Fruit fly (Drosophila melanogaster) whole organism, pupa: ENCODE data around the gene Ugt37C2.

ENCODE experiments used
- CG10348 ChIP-seq: fragments of 200-800 bp; sonication (Bioruptor generic); IDR thresholded peaks from 2 replicates; pipeline ENCODE4 v1.3.6; 2022; ENCODE audit warnings: missing biosample characterization, missing genetic modification characterization
- CG15710 ChIP-seq: fragments of 200-800 bp; sonication (Bioruptor generic); optimal IDR thresholded peaks from 2 replicates; lab custom pipeline; 2018; ENCODE audit warnings: missing biosample characterization, mild to moderate bottlenecking, missing genetic modification characterization, moderate library complexity
- CG32121 ChIP-seq: fragments of 200-800 bp; sonication (Bioruptor generic); IDR thresholded peaks from 2 replicates; pipeline ENCODE4 v1.3.6; 2022; ENCODE audit warnings: missing biosample characterization, missing genetic modification characterization
- CG34367 ChIP-seq: fragments of 200-800 bp; sonication (Bioruptor generic); optimal IDR thresholded peaks from 2 replicates; lab custom pipeline; 2018; ENCODE audit warnings: missing biosample characterization, mild to moderate bottlenecking, missing genetic modification characterization
- CG4496 ChIP-seq: fragments of 200-800 bp; sonication (Bioruptor generic); IDR thresholded peaks from 3 replicates; pipeline ENCODE4 v1.3.6; 2022; ENCODE audit warnings: missing biosample characterization, missing genetic modification characterization
- CG8159 ChIP-seq: fragments of 200-800 bp; sonication (Bioruptor generic); optimal IDR thresholded peaks from 3 replicates; lab custom pipeline; 2018; ENCODE audit warnings: missing biosample characterization, mild to moderate bottlenecking, missing genetic modification characterization, moderate library complexity
- CG8301 ChIP-seq: fragments of 200-800 bp; sonication (Bioruptor generic); optimal IDR thresholded peaks from 2 replicates; lab custom pipeline; 2018; ENCODE audit warnings: missing biosample characterization, mild to moderate bottlenecking, missing genetic modification characterization
- CG9948 ChIP-seq: fragments of 200-800 bp; sonication (Bioruptor generic); optimal IDR thresholded peaks from 2 replicates; lab custom pipeline; 2018; ENCODE audit warnings: missing biosample characterization, mild to moderate bottlenecking, missing genetic modification characterization, moderate library complexity
- D1 ChIP-seq: fragments of 200-800 bp; sonication (Bioruptor generic); optimal IDR thresholded peaks from 2 replicates; lab custom pipeline; 2018; ENCODE audit warnings: missing biosample characterization, mild to moderate bottlenecking, missing genetic modification characterization, moderate library complexity
- EcR ChIP-seq: fragments of 200-800 bp; sonication (Bioruptor generic); optimal IDR thresholded peaks from 3 replicates; lab custom pipeline; 2019; ENCODE audit warnings: missing biosample characterization, missing genetic modification characterization, mild to moderate bottlenecking, moderate library complexity, missing genetic modification reagents
- Ets98B ChIP-seq: fragments of 200-800 bp; sonication (Bioruptor generic); IDR thresholded peaks from 2 replicates; pipeline ENCODE4 v1.3.6; 2022; ENCODE audit warnings: missing biosample characterization, missing genetic modification characterization
- Snoo ChIP-seq: fragments of 200-800 bp; sonication (Bioruptor generic); optimal IDR thresholded peaks from 3 replicates; lab custom pipeline; 2017; ENCODE audit warnings: missing biosample characterization, mild to moderate bottlenecking, missing genetic modification characterization, inconsistent platforms
- fd96Ca ChIP-seq: fragments of 200-800 bp; sonication (Bioruptor generic); IDR thresholded peaks from 3 replicates; pipeline ENCODE4 v1.3.6; 2022; ENCODE audit warnings: missing biosample characterization, missing genetic modification characterization
- rn ChIP-seq: fragments of 200-800 bp; sonication (Bioruptor generic); IDR thresholded peaks from 2 replicates; pipeline ENCODE4 v1.3.6; 2022; ENCODE audit warnings: missing biosample characterization, missing genetic modification characterization

DNA sequence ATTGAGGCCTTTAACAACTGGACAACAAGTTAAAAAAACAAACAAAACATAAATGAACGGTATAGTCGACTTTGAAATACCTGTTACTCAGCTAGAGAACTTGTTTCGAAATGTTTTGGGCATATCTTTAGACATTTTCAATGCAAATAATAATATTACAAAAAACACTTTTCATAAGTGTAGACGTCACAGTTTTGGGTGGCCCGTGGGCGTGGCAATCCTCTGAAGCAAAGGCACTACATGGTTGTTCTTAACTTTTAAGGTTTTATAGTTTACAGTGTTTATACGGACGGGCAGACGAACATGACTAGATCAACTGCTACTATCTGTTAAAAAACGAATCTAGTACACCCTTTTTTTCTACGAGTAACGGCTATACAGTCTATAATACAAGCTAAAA, 48.5 kb downstream of the Ugt37C2 start:
- TF ChIP-seq CG9948 (no peak), CG8301 (tag; lab: Kevin White, UChicago) (no peak), Ets98B (GFP tag; lab: Robert Waterston, UW) (no peak), fd96Ca (GFP tag; lab: Robert Waterston, UW) (no peak), D1 (tag; lab: Kevin White, UChicago) (no peak), CG8159 (no peak), Snoo (no peak), CG4496 (GFP tag; lab: Robert Waterston, UW) (no peak), CG10348 (GFP tag; lab: Robert Waterston, UW) (no peak), CG15710 (tag; lab: Kevin White, UChicago) (no peak), EcR (no peak), CG34367 (tag; lab: Kevin White, UChicago) (no peak), rn (GFP tag; lab: Robert Waterston, UW) (no peak), CG32121 (no peak)
